Worm (Caenorhabditis elegans): ENCODE measurements around the gene srh-116.

DNA sequence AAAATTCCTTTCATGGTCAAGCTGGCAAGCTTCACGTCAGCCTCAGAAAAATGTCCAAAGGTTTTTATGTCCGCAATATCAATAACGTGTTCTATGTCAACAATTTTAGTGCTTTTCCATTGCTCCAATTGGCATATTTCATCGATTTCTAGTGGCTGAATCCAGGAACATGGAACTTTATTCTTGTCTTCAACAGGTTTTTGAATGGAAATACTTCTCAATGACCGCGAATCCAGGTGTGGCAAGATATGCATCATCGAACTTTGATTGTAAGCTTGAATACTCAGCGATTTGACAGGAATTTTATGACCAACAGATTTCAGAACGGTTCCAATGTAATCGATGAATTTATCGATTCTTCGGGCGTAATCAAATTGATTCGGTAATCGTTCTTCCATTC lies 43.7 kb upstream of the srh-116 start:
- TF ChIP-seq sea-2 (GFP tag; IDR thresholded peaks at IDR 0.05) (no peak), unc-62 (GFP tag; optimal IDR thresholded peaks at IDR 0.05) (no peak)
